Fruit fly (Drosophila melanogaster) whole organism, embryonic: Measurements from ENCODE around the gene RhoBTB.

Experiments
- Adf1 ChIP-seq: fragments of 200-800 bp; sonication (Bioruptor generic); IDR thresholded peaks from 2 replicates; pipeline ENCODE4 v1.3.6; 2022; ENCODE audit warnings: missing biosample characterization, missing genetic modification characterization
- Asciz ChIP-seq: fragments of 200-800 bp; sonication (Bioruptor generic); optimal IDR thresholded peaks from 2 replicates; lab custom pipeline; 2017; ENCODE audit warnings: missing biosample characterization, mild to moderate bottlenecking, missing genetic modification characterization, missing genetic modification reagents
- Atf6 ChIP-seq: fragments of 200-800 bp; sonication (Bioruptor generic); IDR thresholded peaks from 2 replicates; pipeline ENCODE4 v1.3.6; 2022; ENCODE audit warnings: missing biosample characterization, missing genetic modification characterization
- B-H1 ChIP-seq: fragments of 200-800 bp; sonication (Bioruptor generic); IDR thresholded peaks from 3 replicates; pipeline ENCODE4 v1.3.6; 2022; ENCODE audit warnings: missing biosample characterization, missing genetic modification characterization
- CG10959 ChIP-seq: fragments of 200-800 bp; sonication (Bioruptor generic); IDR thresholded peaks from 2 replicates; pipeline ENCODE4 v1.3.6; 2022; ENCODE audit warnings: missing biosample characterization, missing genetic modification characterization
- CG12391 ChIP-seq: fragments of 200-800 bp; sonication (Bioruptor generic); optimal IDR thresholded peaks from 3 replicates; lab custom pipeline; 2018; ENCODE audit warnings: missing biosample characterization, mild to moderate bottlenecking, missing genetic modification characterization, moderate library complexity
- CG12659 ChIP-seq: fragments of 200-800 bp; sonication (Bioruptor generic); optimal IDR thresholded peaks from 3 replicates; lab custom pipeline; 2017; ENCODE audit warnings: mild to moderate bottlenecking, missing biosample characterization, missing genetic modification reagents, missing genetic modification characterization
- CG15073 ChIP-seq: fragments of 200-800 bp; sonication (Bioruptor generic); optimal IDR thresholded peaks from 2 replicates; lab custom pipeline; 2016; ENCODE audit warnings: missing biosample characterization, missing genetic modification characterization
- CG15479 ChIP-seq: fragments of 200-800 bp; sonication (Bioruptor generic); optimal IDR thresholded peaks from 3 replicates; lab custom pipeline; 2019; ENCODE audit warnings: missing biosample characterization, mild to moderate bottlenecking, missing genetic modification characterization, moderate library complexity
- CG17359 ChIP-seq: fragments of 200-800 bp; sonication (Bioruptor generic); optimal IDR thresholded peaks from 3 replicates; lab custom pipeline; 2018; ENCODE audit warnings: missing biosample characterization, mild to moderate bottlenecking, missing genetic modification characterization, moderate library complexity
- CG17802 ChIP-seq: fragments of 200-800 bp; sonication (Bioruptor generic); optimal IDR thresholded peaks from 2 replicates; lab custom pipeline; 2018; ENCODE audit warnings: missing biosample characterization, mild to moderate bottlenecking, missing genetic modification characterization, moderate library complexity
- CG18011 ChIP-seq: fragments of 200-800 bp; sonication (Bioruptor generic); optimal IDR thresholded peaks from 2 replicates; lab custom pipeline; 2017; ENCODE audit warnings: missing biosample characterization, missing genetic modification characterization, mild to moderate bottlenecking, moderate library complexity, missing genotype
- CG2202 ChIP-seq: fragments of 200-800 bp; sonication (Bioruptor generic); optimal IDR thresholded peaks from 2 replicates; lab custom pipeline; 2018; ENCODE audit warnings: missing biosample characterization, mild to moderate bottlenecking, missing genetic modification characterization
- CG32532 ChIP-seq: fragments of 200-800 bp; sonication (Bioruptor generic); IDR thresholded peaks from 2 replicates; pipeline ENCODE4 v1.3.6; 2022; ENCODE audit warnings: missing biosample characterization, missing genetic modification characterization
- CG4854 ChIP-seq: fragments of 200-800 bp; sonication (Bioruptor generic); optimal IDR thresholded peaks from 2 replicates; lab custom pipeline; 2016; ENCODE audit warnings: missing biosample characterization, missing genetic modification characterization, inconsistent platforms
- CG6175 ChIP-seq: fragments of 200-800 bp; sonication (Bioruptor generic); IDR thresholded peaks from 3 replicates; pipeline ENCODE4 v1.3.6; 2022; ENCODE audit warnings: missing biosample characterization, missing genetic modification characterization
- CG6854 ChIP-seq: fragments of 200-800 bp; sonication (Bioruptor generic); optimal IDR thresholded peaks from 3 replicates; lab custom pipeline; 2017; ENCODE audit warnings: missing biosample characterization, mild to moderate bottlenecking, missing genetic modification characterization
- CG7928 ChIP-seq: fragments of 200-800 bp; sonication (Bioruptor generic); optimal IDR thresholded peaks from 2 replicates; lab custom pipeline; 2017; ENCODE audit warnings: missing biosample characterization, mild to moderate bottlenecking, missing genetic modification characterization
- CG8290 ChIP-seq, 3 experiments: fragments of 200-800 bp; sonication (Bioruptor generic); optimal IDR thresholded peaks; 2 replicates each; lab custom pipeline; 2016 to 2019; ENCODE audit warnings: missing biosample characterization in 3 of 3, missing genetic modification characterization in 3 of 3, mild to moderate bottlenecking in 2 of 3, moderate library complexity in 1 of 3
- CG8944 ChIP-seq: fragments of 200-800 bp; sonication (Bioruptor generic); optimal IDR thresholded peaks from 3 replicates; lab custom pipeline; 2016; ENCODE audit warnings: missing biosample characterization, missing genetic modification characterization
- CG9437 ChIP-seq: fragments of 200-800 bp; sonication (Bioruptor generic); optimal IDR thresholded peaks from 2 replicates; lab custom pipeline; 2018; ENCODE audit warnings: missing biosample characterization, mild to moderate bottlenecking, missing genetic modification characterization
- CG9932 ChIP-seq: fragments of 200-800 bp; sonication (Bioruptor generic); IDR thresholded peaks from 2 replicates; pipeline ENCODE4 v1.3.6; 2022; ENCODE audit warnings: missing biosample characterization, missing genetic modification characterization
- Dek ChIP-seq: fragments of 200-800 bp; sonication (Bioruptor generic); optimal IDR thresholded peaks from 3 replicates; lab custom pipeline; 2019; ENCODE audit warnings: missing biosample characterization, mild to moderate bottlenecking, missing genetic modification characterization, moderate library complexity
- Fer2 ChIP-seq: fragments of 200-800 bp; sonication (Bioruptor generic); optimal IDR thresholded peaks from 2 replicates; lab custom pipeline; 2018; ENCODE audit warnings: missing biosample characterization, mild to moderate bottlenecking, missing genetic modification characterization, moderate library complexity
- HHEX ChIP-seq: fragments of 200-800 bp; sonication (Bioruptor generic); optimal IDR thresholded peaks from 3 replicates; lab custom pipeline; 2017; ENCODE audit warnings: missing biosample characterization, mild to moderate bottlenecking, missing genetic modification characterization, missing genetic modification reagents
- HmgD ChIP-seq: fragments of 200-800 bp; sonication (Bioruptor generic); optimal IDR thresholded peaks from 3 replicates; lab custom pipeline; 2016; ENCODE audit warnings: missing biosample characterization, missing genetic modification characterization
- HmgZ ChIP-seq: fragments of 200-800 bp; sonication (Bioruptor generic); optimal IDR thresholded peaks from 2 replicates; lab custom pipeline; 2018; ENCODE audit warnings: missing biosample characterization, mild to moderate bottlenecking, missing genetic modification characterization
- Lpt ChIP-seq: fragments of >200 bp; optimal IDR thresholded peaks from 2 replicates; lab custom pipeline; 2018; ENCODE audit warnings: missing biosample characterization, missing genetic modification characterization
- MESR4 ChIP-seq: fragments of 200-800 bp; sonication (Bioruptor generic); optimal IDR thresholded peaks from 2 replicates; lab custom pipeline; 2018; ENCODE audit warnings: missing biosample characterization, mild to moderate bottlenecking, missing genetic modification characterization, moderate library complexity
- Mrtf ChIP-seq: fragments of 200-800 bp; sonication (Bioruptor generic); IDR thresholded peaks from 3 replicates; pipeline ENCODE4 v1.3.6; 2022; ENCODE audit warnings: missing biosample characterization, missing genetic modification characterization
- NC2α ChIP-seq: fragments of 200-800 bp; sonication (Bioruptor generic); optimal IDR thresholded peaks from 2 replicates; lab custom pipeline; 2016; ENCODE audit warnings: missing biosample characterization, missing genetic modification characterization
- NfI ChIP-seq: fragments of 200-800 bp; sonication (Bioruptor generic); optimal IDR thresholded peaks from 3 replicates; lab custom pipeline; 2018; ENCODE audit warnings: missing biosample characterization, mild to moderate bottlenecking, missing genetic modification characterization, moderate library complexity
- Ssrp ChIP-seq: fragments of 200-800 bp; sonication (Bioruptor generic); optimal IDR thresholded peaks from 2 replicates; lab custom pipeline; 2018; ENCODE audit warnings: missing biosample characterization, mild to moderate bottlenecking, missing genetic modification characterization, moderate library complexity
- Stat92E ChIP-seq, 3 experiments: fragments of >200 bp in 2 of 3; fragments of 200-800 bp in 1 of 3; sonication (Bioruptor generic) in 1 of 3; optimal IDR thresholded peaks; 2 replicates each; lab custom pipeline; 2017 to 2019; ENCODE audit warnings: missing biosample characterization in 3 of 3, missing genetic modification characterization in 3 of 3, mild to moderate bottlenecking in 1 of 3, moderate library complexity in 1 of 3
- ara ChIP-seq: fragments of 200-800 bp; sonication (Bioruptor generic); IDR thresholded peaks from 2 replicates; pipeline ENCODE4 v1.3.6; 2022; ENCODE audit warnings: missing biosample characterization, missing genetic modification characterization
- cas ChIP-seq: fragments of 200-800 bp; sonication (Bioruptor generic); IDR thresholded peaks from 2 replicates; pipeline ENCODE4 v1.3.6; 2022; ENCODE audit warnings: missing biosample characterization, missing genetic modification characterization
- danr ChIP-seq: fragments of 200-800 bp; sonication (Bioruptor generic); IDR thresholded peaks from 2 replicates; pipeline ENCODE4 v1.3.6; 2022; ENCODE audit warnings: missing biosample characterization, missing genetic modification characterization
- dm ChIP-seq: fragments of 200-800 bp; sonication (Bioruptor generic); optimal IDR thresholded peaks from 3 replicates; lab custom pipeline; 2016; ENCODE audit warnings: missing biosample characterization, missing genetic modification characterization
- dmrt11E ChIP-seq: fragments of 200-800 bp; sonication (Bioruptor generic); optimal IDR thresholded peaks from 3 replicates; lab custom pipeline; 2018; ENCODE audit warnings: missing biosample characterization, mild to moderate bottlenecking, missing genetic modification characterization, moderate library complexity
- h ChIP-seq: fragments of >200 bp; optimal IDR thresholded peaks from 2 replicates; lab custom pipeline; 2017
- lola ChIP-seq, 3 experiments: fragments of >200 bp in 2 of 3; fragments of 200-800 bp in 1 of 3; sonication (Bioruptor generic) in 1 of 3; optimal IDR thresholded peaks; 2 replicates each; lab custom pipeline; 2017 to 2019; ENCODE audit warnings: missing biosample characterization in 3 of 3, missing genetic modification characterization in 3 of 3, mild to moderate bottlenecking in 1 of 3, moderate library complexity in 1 of 3
- ro ChIP-seq: fragments of 200-800 bp; sonication (Bioruptor generic); IDR thresholded peaks from 2 replicates; pipeline ENCODE4 v1.3.6; 2022; ENCODE audit warnings: missing biosample characterization, missing genetic modification characterization
- row ChIP-seq: fragments of 200-800 bp; sonication (Bioruptor generic); IDR thresholded peaks from 3 replicates; pipeline ENCODE4 v1.3.6; 2022; ENCODE audit warnings: missing biosample characterization, missing genetic modification characterization
- sd ChIP-seq: fragments of 200-800 bp; sonication (Bioruptor generic); optimal IDR thresholded peaks from 3 replicates; lab custom pipeline; 2018; ENCODE audit warnings: missing biosample characterization, mild to moderate bottlenecking, missing genetic modification characterization, moderate library complexity
- sens ChIP-seq: fragments of 200-800 bp; sonication (Bioruptor generic); peaks from one replicate; lab custom pipeline; 2016; ENCODE audit warnings: missing biosample characterization, missing genetic modification characterization
- sob ChIP-seq: fragments of 200-800 bp; sonication (Bioruptor generic); IDR thresholded peaks from 2 replicates; pipeline ENCODE4 v1.3.6; 2022; ENCODE audit warnings: missing biosample characterization, missing genetic modification characterization
- tin ChIP-seq: fragments of 200-800 bp; sonication (Bioruptor generic); optimal IDR thresholded peaks from 3 replicates; lab custom pipeline; 2016; ENCODE audit warnings: missing biosample characterization, missing genetic modification characterization
- tna ChIP-seq: fragments of 200-800 bp; sonication (Bioruptor generic); IDR thresholded peaks from 2 replicates; pipeline ENCODE4 v1.3.6; 2022; ENCODE audit warnings: missing biosample characterization, missing genetic modification characterization; ENCODE audit not compliant: partially characterized antibody
- ttk ChIP-seq: fragments of 200-800 bp; sonication (Bioruptor generic); IDR thresholded peaks from 2 replicates; pipeline ENCODE4 v2.1.2; 2022; ENCODE audit warnings: missing biosample characterization, missing genetic modification characterization

Gene RhoBTB

dm6 chr3L:20402665-20403492 lies 26.8 kb downstream of the RhoBTB start (continued):
- TF ChIP-seq CG6175 (GFP tag; lab: Robert Waterston, UW) (no peak), CG6854 (GFP tag; lab: Kevin White, UChicago) (no peak), h (lab: Kevin White, UChicago) (no peak), CG32532 (GFP tag; lab: Robert Waterston, UW) (no peak), dmrt11E (tag; lab: Kevin White, UChicago) (peak; percentile 86), Dek (no peak), Adf1 (GFP tag; lab: Robert Waterston, UW) (no peak), Atf6 (no peak), Ssrp (tag; lab: Kevin White, UChicago) (peak; percentile 39), CG8290 (GFP tag; optimal IDR thresholded peaks at IDR 0.05; lab: Kevin White, UChicago) (peak; percentile 29), CG8290 (tag; optimal IDR thresholded peaks at IDR 0.05; lab: Kevin White, UChicago) (peak in 1 of 2 experiments; percentile 19), CG15073 (no peak), sd (tag; lab: Kevin White, UChicago) (no peak), Stat92E (GFP tag; optimal IDR thresholded peaks at IDR 0.05; lab: Kevin White, UChicago) (peak in 1 of 3 experiments; percentile 10), Lpt (GFP tag; lab: Kevin White, UChicago) (no peak), danr (GFP tag; lab: Robert Waterston, UW) (no peak), HHEX (no peak), Asciz (no peak), ara (no peak), CG9932 (no peak), CG7928 (GFP tag; lab: Kevin White, UChicago) (no peak), sens (GFP tag; lab: Kevin White, UChicago) (peak; percentile 89), CG15479 (GFP tag; lab: Kevin White, UChicago) (peak; percentile 100), CG9437 (GFP tag; lab: Kevin White, UChicago) (no peak), ttk (GFP tag; lab: Robert Waterston, UW) (no peak), tin (GFP tag; lab: Kevin White, UChicago) (no peak), HmgZ (tag; lab: Kevin White, UChicago) (no peak), dm (GFP tag; lab: Kevin White, UChicago) (no peak), lola (GFP tag; optimal IDR thresholded peaks at IDR 0.05; lab: Kevin White, UChicago) (peak in 1 of 3 experiments; percentile 83), HmgD (no peak), CG2202 (no peak), NfI (GFP tag; lab: Kevin White, UChicago) (no peak), NC2α (GFP tag; lab: Kevin White, UChicago) (no peak), ro (GFP tag; lab: Robert Waterston, UW) (no peak), cas (no peak), CG8944 (no peak), CG17359 (tag; lab: Kevin White, UChicago) (no peak), CG12659 (GFP tag; lab: Kevin White, UChicago) (no peak), B-H1 (GFP tag; lab: Robert Waterston, UW) (no peak), sob (GFP tag; lab: Robert Waterston, UW) (no peak), CG12391 (tag; lab: Kevin White, UChicago) (peak; percentile 60), tna (GFP tag; lab: Robert Waterston, UW) (no peak), MESR4 (GFP tag; lab: Kevin White, UChicago) (no peak), CG18011 (GFP tag; lab: Kevin White, UChicago) (no peak), Fer2 (no peak), Mrtf (no peak), row (GFP tag; lab: Robert Waterston, UW) (peak; percentile 54), CG10959 (GFP tag; lab: Robert Waterston, UW) (0 out of 2 replicates have a peak, but pooled peaks have one; percentile 66), CG4854 (GFP tag; lab: Kevin White, UChicago) (no peak), CG17802 (tag; lab: Kevin White, UChicago) (no peak)
